Fruit fly (Drosophila melanogaster): ENCODE data around the gene CG5885.

The CG5885 gene

DNA sequence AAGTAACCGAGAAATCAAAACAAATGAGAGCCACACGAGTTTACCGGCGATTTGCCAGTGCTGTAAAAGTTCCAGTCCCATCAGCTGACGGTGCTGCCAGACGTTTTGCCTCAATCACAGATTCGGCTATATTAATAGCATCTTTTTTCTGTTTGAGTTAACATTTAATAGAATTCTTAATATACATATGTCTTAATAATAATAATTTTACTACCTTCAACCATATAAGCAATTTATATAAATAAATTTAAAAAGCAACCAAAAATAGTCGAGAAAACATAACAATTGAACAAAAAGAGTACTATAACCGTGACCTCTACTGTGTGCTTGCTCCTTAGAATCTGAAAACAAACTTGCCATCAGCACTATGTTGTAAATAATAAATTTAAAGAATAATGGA is 36.0 kb upstream of the CG5885 start, which contains the start of the genes CG13126 and CG4709 (continued):
- TF ChIP-seq lz (GFP tag; optimal IDR thresholded peaks at IDR 0.05) = peak; percentile 74
- peak; percentile 96 for TF ChIP-seq Eip78C (GFP tag)
- TF ChIP-seq CG10669 (GFP tag; optimal IDR thresholded peaks at IDR 0.05) = peak; percentile 90
- TF ChIP-seq CG34406 (GFP tag; optimal IDR thresholded peaks at IDR 0.05) = peak; percentile 88
- TF ChIP-seq cyc (GFP tag; optimal IDR thresholded peaks at IDR 0.05) = peak; percentile 86
- TF ChIP-seq Sox15 (GFP tag; optimal IDR thresholded peaks at IDR 0.05) = peak; percentile 59
- peak; percentile 94 for TF ChIP-seq CG3919 (GFP tag; optimal IDR thresholded peaks at IDR 0.05)
- peak; percentile 86 to 89 for TF ChIP-seq ss (GFP tag; optimal IDR thresholded peaks at IDR 0.05)
- TF ChIP-seq Smox (GFP tag; optimal IDR thresholded peaks at IDR 0.05) = peak; percentile 86
- TF ChIP-seq CG6792 (GFP tag; optimal IDR thresholded peaks at IDR 0.05) = peak; percentile 86
- peak; percentile 88 for TF ChIP-seq CG6276 (GFP tag; optimal IDR thresholded peaks at IDR 0.05)
- peak; percentile 96 for TF ChIP-seq dsx (GFP tag; optimal IDR thresholded peaks at IDR 0.05; ENCODE audit: poor library complexity, severe bottlenecking)
- peak; percentile 93 for TF ChIP-seq acj6 (GFP tag; optimal IDR thresholded peaks at IDR 0.05)
- peak; percentile 92 for TF ChIP-seq svp (GFP tag)

DNA sequence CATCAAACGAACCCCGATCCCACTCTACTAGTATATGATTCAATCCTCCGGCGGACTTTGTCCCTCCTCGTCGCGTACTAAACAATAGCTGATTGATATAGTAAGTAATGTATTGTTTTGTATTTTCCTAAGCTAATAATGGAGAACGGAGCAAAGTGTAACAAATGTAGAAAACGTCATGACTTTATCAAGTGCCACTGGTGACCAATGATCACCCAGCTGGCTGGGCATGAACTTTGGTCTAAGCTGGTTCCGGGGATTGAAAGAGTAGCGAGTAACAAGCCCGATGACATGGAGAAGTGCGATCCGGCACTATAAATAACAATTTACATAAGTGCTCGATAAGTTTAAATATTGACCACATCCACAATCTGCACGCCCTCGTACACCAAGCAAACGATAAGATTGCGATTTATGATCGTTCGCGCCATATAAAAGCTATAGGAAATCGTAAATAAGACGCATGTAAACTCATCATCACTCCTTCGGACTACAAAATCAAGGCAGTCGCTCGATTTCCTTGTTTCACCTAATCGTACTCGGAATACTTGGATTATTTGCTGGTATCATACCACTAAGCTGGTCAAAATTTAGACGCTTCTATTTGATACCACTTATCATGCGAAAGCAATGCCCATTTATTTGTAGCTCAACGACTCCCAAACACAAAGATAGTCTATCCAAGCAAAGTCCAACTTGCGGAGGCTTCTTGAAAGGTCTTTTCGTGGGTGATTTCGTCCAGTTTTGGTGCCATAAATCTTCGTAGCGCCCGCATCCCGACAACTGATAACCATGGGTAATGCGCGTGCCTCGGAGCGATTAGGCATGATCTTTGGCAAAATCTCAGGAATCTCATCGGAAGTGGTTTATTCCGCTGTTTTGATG is 31.3 kb upstream of the CG5885 start:
- TF ChIP-seq CG6792 (GFP tag; optimal IDR thresholded peaks at IDR 0.05) (no peak), CG8319 (GFP tag; optimal IDR thresholded peaks at IDR 0.05) (no peak), dsx (GFP tag; optimal IDR thresholded peaks at IDR 0.05; ENCODE audit: poor library complexity, severe bottlenecking) (no peak), Eip78C (GFP tag) (peak; percentile 34), Sox102F (GFP tag; optimal IDR thresholded peaks at IDR 0.05) (no peak), Eip93F (GFP tag; optimal IDR thresholded peaks at IDR 0.05) (no peak), Eip75B (GFP tag; optimal IDR thresholded peaks at IDR 0.05) (no peak), OdsH (GFP tag; optimal IDR thresholded peaks at IDR 0.05) (no peak), CG34406 (GFP tag; optimal IDR thresholded peaks at IDR 0.05) (no peak), CG6276 (GFP tag; optimal IDR thresholded peaks at IDR 0.05) (peak; percentile 75), CG3032 (tag; optimal IDR thresholded peaks at IDR 0.05) (no peak), acj6 (GFP tag; optimal IDR thresholded peaks at IDR 0.05) (no peak), CG10631 (GFP tag; optimal IDR thresholded peaks at IDR 0.05) (no peak), vri (GFP tag; optimal IDR thresholded peaks at IDR 0.05) (peak; percentile 79), svp (GFP tag) (peak; percentile 60), esn (GFP tag; optimal IDR thresholded peaks at IDR 0.05) (no peak), Ets96B (tag; optimal IDR thresholded peaks at IDR 0.05) (no peak), CG6163 (GFP tag; IDR thresholded peaks at IDR 0.05) (no peak), CG8119 (GFP tag; IDR thresholded peaks at IDR 0.05) (peak; percentile 39; the same call in 1 of the 3 replicates), achi (GFP tag; optimal IDR thresholded peaks at IDR 0.05) (no peak), CG10669 (GFP tag; optimal IDR thresholded peaks at IDR 0.05) (no peak), CG16779 (tag; optimal IDR thresholded peaks at IDR 0.05) (peak; percentile 60), Hr38 (GFP tag; optimal IDR thresholded peaks at IDR 0.05) (no peak), Smox (GFP tag; optimal IDR thresholded peaks at IDR 0.05) (no peak), pdm3 (GFP tag; optimal IDR thresholded peaks at IDR 0.05) (no peak), Sox15 (GFP tag; optimal IDR thresholded peaks at IDR 0.05) (no peak), CG4318 (GFP tag; optimal IDR thresholded peaks at IDR 0.05) (no peak), Sox14 (GFP tag; optimal IDR thresholded peaks at IDR 0.05) (peak; percentile 3), CG3919 (GFP tag; optimal IDR thresholded peaks at IDR 0.05) (peak; percentile 4), eg (GFP tag; IDR thresholded peaks at IDR 0.05) (peak; percentile 31; the same call in 1 of the 3 replicates), topi (GFP tag; optimal IDR thresholded peaks at IDR 0.05) (no peak), CG6808 (GFP tag; optimal IDR thresholded peaks at IDR 0.05) (peak; percentile 16), CG6854 (GFP tag; optimal IDR thresholded peaks at IDR 0.05) (peak; percentile 10), Met (GFP tag; optimal IDR thresholded peaks at IDR 0.05) (no peak), fd59A (GFP tag; optimal IDR thresholded peaks at IDR 0.05) (no peak), Hr4 (GFP tag; optimal IDR thresholded peaks at IDR 0.05) (no peak), CG11902 (GFP tag; optimal IDR thresholded peaks at IDR 0.05) (no peak), Ets21C (GFP tag; optimal IDR thresholded peaks at IDR 0.05) (no peak), dac (GFP tag; optimal IDR thresholded peaks at IDR 0.05) (no peak), CG11294 (GFP tag; IDR thresholded peaks at IDR 0.05) (no peak), CG8632 (GFP tag; optimal IDR thresholded peaks at IDR 0.05) (no peak), ss (GFP tag; optimal IDR thresholded peaks at IDR 0.05) (peak; percentile 46 to 49), net (GFP tag; optimal IDR thresholded peaks at IDR 0.05) (peak; percentile 29), CG7368 (GFP tag; optimal IDR thresholded peaks at IDR 0.05) (no peak)

Measured in whole organism, prepupa.